Worm (Caenorhabditis elegans) whole organism, early embryonic: ENCODE data around the gene sri-73.

ENCODE experiments used
- B0310.2 ChIP-seq: sonication (generic microtip); optimal IDR thresholded peaks from 2 replicates; lab custom pipeline; 2016; ENCODE audit warnings: mild to moderate bottlenecking, missing genetic modification characterization, missing compliant biosample characterization
- ama-1 ChIP-seq: fragments of 150-350 bp; optimal IDR thresholded peaks from 2 replicates; lab custom pipeline; 2014
- ets-7 ChIP-seq: sonication (generic microtip); optimal IDR thresholded peaks from 2 replicates; lab custom pipeline; 2016; ENCODE audit warnings: missing genotype, missing genetic modification characterization, missing compliant biosample characterization
- flt-1 ChIP-seq: fragments of 200-800 bp; sonication (Bioruptor generic); IDR thresholded peaks from 2 replicates; pipeline ENCODE4 v1.3.6; 2022; ENCODE audit warnings: missing genetic modification characterization, missing compliant biosample characterization
- hmbx-1 ChIP-seq: sonication (generic microtip); optimal IDR thresholded peaks from 2 replicates; lab custom pipeline; 2016; ENCODE audit warnings: mild to moderate bottlenecking, missing genetic modification characterization, missing compliant biosample characterization
- hnd-1 ChIP-seq: sonication (generic microtip); optimal IDR thresholded peaks from 2 replicates; lab custom pipeline; 2016; ENCODE audit warnings: missing genetic modification characterization, missing compliant biosample characterization
- scrt-1 ChIP-seq: fragments of 200-800 bp; sonication (Bioruptor generic); IDR thresholded peaks from 2 replicates; pipeline ENCODE4 v1.3.6; 2022; ENCODE audit warnings: missing genetic modification characterization, missing compliant biosample characterization
- sea-1 ChIP-seq: fragments of 200-800 bp; sonication (Bioruptor generic); conservative IDR thresholded peaks from 2 replicates; pipeline ENCODE4 v1.3.6; 2022; ENCODE audit warnings: missing genetic modification characterization, missing compliant biosample characterization
- tbx-11 ChIP-seq: fragments of 200-800 bp; sonication (Bioruptor generic); IDR thresholded peaks from 2 replicates; pipeline ENCODE4 v1.3.6; 2022; ENCODE audit warnings: missing genetic modification characterization, missing compliant biosample characterization
- tbx-37 ChIP-seq: fragments of 200-800 bp; sonication (Bioruptor generic); conservative IDR thresholded peaks from 2 replicates; pipeline ENCODE4 v1.3.6; 2022; ENCODE audit warnings: missing genetic modification reagents, missing genetic modification characterization, missing compliant biosample characterization
- tra-4 ChIP-seq: sonication (generic microtip); optimal IDR thresholded peaks from 2 replicates; lab custom pipeline; 2017; ENCODE audit warnings: missing genetic modification characterization, missing compliant biosample characterization

DNA sequence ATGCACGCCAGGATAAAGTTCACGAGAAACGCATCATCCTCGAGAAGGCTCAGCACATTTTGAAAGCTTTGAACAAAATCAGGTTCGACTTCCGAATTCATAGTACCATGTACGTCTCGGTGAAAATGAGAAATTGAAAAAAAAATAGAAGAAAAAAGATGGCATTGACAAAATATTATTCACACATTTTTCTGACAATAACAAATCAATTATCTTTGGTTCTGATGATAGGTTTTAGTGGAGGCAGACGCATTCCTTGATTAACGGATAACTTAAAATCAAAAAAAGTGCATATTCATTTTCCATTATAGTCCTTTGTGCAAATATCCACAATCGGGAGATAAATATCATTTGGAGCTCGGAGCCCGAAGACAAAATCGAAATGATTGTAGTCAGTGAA lies 44.4 kb downstream of the sri-73 start, which contains the start of gene srw-107:
- TF ChIP-seq ama-1 (lab: Kevin White, UChicago) (no peak), sea-1 (GFP tag; lab: Robert Waterston, UW) (no peak), ets-7 (tag; lab: Kevin White, UChicago) (no peak), hmbx-1 (no peak), tbx-11 (GFP tag; lab: Robert Waterston, UW) (no peak), flt-1 (GFP tag; lab: Robert Waterston, UW) (no peak), tbx-37 (GFP tag; lab: Robert Waterston, UW) (no peak), tra-4 (tag; lab: Kevin White, UChicago) (no peak), scrt-1 (GFP tag; lab: Robert Waterston, UW) (no peak), B0310.2 (tag; lab: Kevin White, UChicago) (no peak), hnd-1 (tag; lab: Kevin White, UChicago) (no peak)
